Worm (Caenorhabditis elegans) whole organism, late embryonic: ENCODE measurements around the gene F47C12.7.

Experiments
- C08G9.2 ChIP-seq: sonication (generic microtip); optimal IDR thresholded peaks from 2 replicates; lab custom pipeline; 2016; ENCODE audit warnings: mild to moderate bottlenecking, missing genetic modification characterization, moderate library complexity, missing compliant biosample characterization
- C38D4.7 ChIP-seq: fragments of 200-800 bp; sonication (Bioruptor generic); optimal IDR thresholded peaks from 2 replicates; lab custom pipeline; 2018; ENCODE audit warnings: mild to moderate bottlenecking, missing genetic modification characterization, moderate library complexity, missing compliant biosample characterization
- K02D7.2 ChIP-seq: sonication (generic microtip); optimal IDR thresholded peaks from 2 replicates; lab custom pipeline; 2017; ENCODE audit warnings: mild to moderate bottlenecking, missing genetic modification characterization, missing compliant biosample characterization
- K09A11.1 ChIP-seq: sonication (generic microtip); optimal IDR thresholded peaks from 2 replicates; lab custom pipeline; 2017; ENCODE audit warnings: antibody characterized with exemption, mild to moderate bottlenecking, missing genetic modification characterization, missing compliant biosample characterization; ENCODE audit not compliant: insufficient read depth
- T23F11.4 ChIP-seq: fragments of 200-800 bp; sonication (Bioruptor generic); optimal IDR thresholded peaks from 2 replicates; lab custom pipeline; 2018; ENCODE audit warnings: mild to moderate bottlenecking, missing genetic modification characterization, missing compliant biosample characterization
- Y22D7AL.16 ChIP-seq: sonication (generic microtip); optimal IDR thresholded peaks from 2 replicates; lab custom pipeline; 2016; ENCODE audit warnings: missing genetic modification characterization, missing compliant biosample characterization
- ahr-1 ChIP-seq: sonication (generic microtip); optimal IDR thresholded peaks from 2 replicates; lab custom pipeline; 2016; ENCODE audit warnings: missing genetic modification characterization, missing compliant biosample characterization
- ama-1 ChIP-seq: fragments of 150-350 bp; optimal IDR thresholded peaks from 2 replicates; lab custom pipeline; 2014
- ceh-18 ChIP-seq: sonication (generic microtip); optimal IDR thresholded peaks from 2 replicates; lab custom pipeline; 2016; ENCODE audit warnings: missing genetic modification characterization, missing compliant biosample characterization
- ceh-19 ChIP-seq: fragments of 200-800 bp; sonication (Bioruptor generic); optimal IDR thresholded peaks from 2 replicates; lab custom pipeline; 2018; ENCODE audit warnings: mild to moderate bottlenecking, missing genetic modification characterization, missing compliant biosample characterization
- ceh-2 ChIP-seq: sonication (generic microtip); optimal IDR thresholded peaks from 2 replicates; lab custom pipeline; 2016; ENCODE audit warnings: missing genotype, missing genetic modification characterization, missing compliant biosample characterization
- ceh-22 ChIP-seq: sonication (generic microtip); optimal IDR thresholded peaks from 2 replicates; lab custom pipeline; 2017; ENCODE audit warnings: missing biosample characterization, missing genetic modification characterization
- ceh-34 ChIP-seq: sonication (generic microtip); optimal IDR thresholded peaks from 2 replicates; lab custom pipeline; 2016; ENCODE audit warnings: mild to moderate bottlenecking, missing genetic modification characterization, missing compliant biosample characterization
- ceh-45 ChIP-seq: fragments of 200-800 bp; sonication (Bioruptor generic); IDR thresholded peaks from 2 replicates; pipeline ENCODE4 v1.3.6; 2022; ENCODE audit warnings: missing genetic modification reagents, missing genetic modification characterization, missing compliant biosample characterization
- ceh-48 ChIP-seq: sonication (generic microtip); optimal IDR thresholded peaks from 2 replicates; lab custom pipeline; 2016; ENCODE audit warnings: missing genetic modification characterization, inconsistent platforms, missing compliant biosample characterization
- ceh-6 ChIP-seq: fragments of 200-800 bp; sonication (Bioruptor generic); optimal IDR thresholded peaks from 2 replicates; lab custom pipeline; 2018; ENCODE audit warnings: mild to moderate bottlenecking, missing genetic modification characterization, missing compliant biosample characterization
- ceh-9 ChIP-seq: sonication (generic microtip); optimal IDR thresholded peaks from 2 replicates; lab custom pipeline; 2016; ENCODE audit warnings: mild to moderate bottlenecking, missing genetic modification characterization, inconsistent platforms, missing compliant biosample characterization
- dmd-4 ChIP-seq: sonication (generic microtip); optimal IDR thresholded peaks from 2 replicates; lab custom pipeline; 2016; ENCODE audit warnings: borderline replicate concordance, missing genetic modification characterization, missing compliant biosample characterization
- elt-2 ChIP-seq: sonication (generic microtip); optimal IDR thresholded peaks from 2 replicates; lab custom pipeline; 2016; ENCODE audit warnings: missing genetic modification reagents, missing genetic modification characterization, missing compliant biosample characterization
- eyg-1 ChIP-seq: sonication (generic microtip); optimal IDR thresholded peaks from 2 replicates; lab custom pipeline; 2016; ENCODE audit warnings: missing genotype, missing genetic modification characterization, missing compliant biosample characterization
- fax-1 ChIP-seq: sonication (generic microtip); optimal IDR thresholded peaks from 2 replicates; lab custom pipeline; 2016; ENCODE audit warnings: missing genotype, missing genetic modification characterization, missing compliant biosample characterization
- fkh-10 ChIP-seq: fragments of 150-350 bp; optimal IDR thresholded peaks from 2 replicates; lab custom pipeline; 2014; ENCODE audit warnings: missing biosample characterization, missing genetic modification reagents, missing genetic modification characterization
- fkh-6 ChIP-seq: sonication (generic microtip); optimal IDR thresholded peaks from 2 replicates; lab custom pipeline; 2016; ENCODE audit warnings: missing genetic modification characterization, missing compliant biosample characterization
- gmeb-2 ChIP-seq: sonication (generic microtip); optimal IDR thresholded peaks from 2 replicates; lab custom pipeline; 2016; ENCODE audit warnings: missing genetic modification characterization, inconsistent platforms, missing compliant biosample characterization
- hlh-13 ChIP-seq: fragments of 200-800 bp; sonication (Bioruptor generic); optimal IDR thresholded peaks from 2 replicates; lab custom pipeline; 2018; ENCODE audit warnings: mild to moderate bottlenecking, missing genetic modification characterization, missing compliant biosample characterization
- lim-6 ChIP-seq: sonication (generic microtip); optimal IDR thresholded peaks from 2 replicates; lab custom pipeline; 2016; ENCODE audit warnings: missing genetic modification characterization, missing compliant biosample characterization
- madf-2 ChIP-seq: sonication (generic microtip); optimal IDR thresholded peaks from 2 replicates; lab custom pipeline; 2017; ENCODE audit warnings: missing genetic modification characterization, missing compliant biosample characterization
- mec-3 ChIP-seq: sonication (generic microtip); optimal IDR thresholded peaks from 2 replicates; lab custom pipeline; 2016; ENCODE audit warnings: borderline replicate concordance, missing genetic modification characterization, missing compliant biosample characterization
- nfya-1 ChIP-seq: sonication (generic microtip); optimal IDR thresholded peaks from 2 replicates; lab custom pipeline; 2017; ENCODE audit warnings: missing genetic modification characterization, mild to moderate bottlenecking, missing compliant biosample characterization, antibody characterized with exemption, moderate library complexity
- nhr-11 ChIP-seq: fragments of 150-350 bp; optimal IDR thresholded peaks from 2 replicates; lab custom pipeline; 2014; ENCODE audit warnings: missing biosample characterization, missing genetic modification characterization
- nhr-232 ChIP-seq: sonication (generic microtip); optimal IDR thresholded peaks from 2 replicates; lab custom pipeline; 2016; ENCODE audit warnings: missing genetic modification characterization, missing compliant biosample characterization
- npax-4 ChIP-seq: sonication (generic microtip); optimal IDR thresholded peaks from 2 replicates; lab custom pipeline; 2016; ENCODE audit warnings: missing genetic modification characterization, missing compliant biosample characterization
- odd-2 ChIP-seq: sonication (generic microtip); optimal IDR thresholded peaks from 2 replicates; lab custom pipeline; 2017; ENCODE audit warnings: antibody characterized with exemption, mild to moderate bottlenecking, missing genetic modification characterization, missing compliant biosample characterization
- pat-9 ChIP-seq: fragments of 200-800 bp; sonication (Bioruptor generic); optimal IDR thresholded peaks from 2 replicates; lab custom pipeline; 2018; ENCODE audit warnings: mild to moderate bottlenecking, missing genetic modification characterization, moderate library complexity, missing compliant biosample characterization
- pax-1 ChIP-seq: fragments of 150-350 bp; optimal IDR thresholded peaks from 2 replicates; lab custom pipeline; 2014; ENCODE audit warnings: missing biosample characterization, missing genetic modification characterization
- pha-4 ChIP-seq: fragments of 150-350 bp; optimal IDR thresholded peaks from 2 replicates; lab custom pipeline; 2018; ENCODE audit warnings: missing biosample characterization, missing genetic modification reagents, missing genetic modification characterization
- pqm-1 ChIP-seq: sonication (generic microtip); optimal IDR thresholded peaks from 2 replicates; lab custom pipeline; 2016; ENCODE audit warnings: missing genetic modification characterization, missing compliant biosample characterization
- pros-1 ChIP-seq: fragments of 150-350 bp; optimal IDR thresholded peaks from 2 replicates; lab custom pipeline; 2014; ENCODE audit warnings: missing biosample characterization, missing genetic modification reagents, missing genetic modification characterization
- rnt-1 ChIP-seq: sonication (generic microtip); optimal IDR thresholded peaks from 2 replicates; lab custom pipeline; 2016; ENCODE audit warnings: missing genetic modification characterization, missing compliant biosample characterization
- sox-4 ChIP-seq: sonication (generic microtip); optimal IDR thresholded peaks from 2 replicates; lab custom pipeline; 2017; ENCODE audit warnings: mild to moderate bottlenecking, missing genetic modification characterization, inconsistent platforms, missing compliant biosample characterization
- syd-9 ChIP-seq: sonication (generic microtip); optimal IDR thresholded peaks from 2 replicates; lab custom pipeline; 2016; ENCODE audit warnings: mild to moderate bottlenecking, missing genetic modification characterization, moderate library complexity, missing compliant biosample characterization
- tbx-2 ChIP-seq: sonication (generic microtip); optimal IDR thresholded peaks from 2 replicates; lab custom pipeline; 2016; ENCODE audit warnings: missing genetic modification characterization, missing compliant biosample characterization
- tbx-7 ChIP-seq: sonication (generic microtip); optimal IDR thresholded peaks from 2 replicates; lab custom pipeline; 2016; ENCODE audit warnings: missing genotype, missing genetic modification characterization, missing compliant biosample characterization
- unc-3 ChIP-seq, 2 experiments: fragments of 200-800 bp in 1 of 2; sonication (Bioruptor generic) in 1 of 2; sonication (generic microtip) in 1 of 2; conservative IDR thresholded peaks in 1 of 2; optimal IDR thresholded peaks in 1 of 2; 2 replicates each; pipeline versions ENCODE4 v1.3.6 to Lab custom; 2016 to 2022; ENCODE audit warnings: missing compliant biosample characterization in 2 of 2, missing genetic modification characterization in 2 of 2, missing genetic modification reagents in 1 of 2
- unc-42 ChIP-seq: sonication (generic microtip); optimal IDR thresholded peaks from 2 replicates; lab custom pipeline; 2016; ENCODE audit warnings: missing genotype, missing genetic modification characterization, missing compliant biosample characterization
- unc-55 ChIP-seq: sonication (generic microtip); optimal IDR thresholded peaks from 2 replicates; lab custom pipeline; 2017; ENCODE audit warnings: missing biosample characterization, missing genetic modification reagents, missing genetic modification characterization
- unc-86 ChIP-seq: sonication (generic microtip); optimal IDR thresholded peaks from 2 replicates; lab custom pipeline; 2016; ENCODE audit warnings: missing genetic modification characterization, missing compliant biosample characterization
- zip-5 ChIP-seq: sonication (generic microtip); optimal IDR thresholded peaks from 2 replicates; lab custom pipeline; 2016; ENCODE audit warnings: missing genetic modification characterization, missing compliant biosample characterization
- ztf-16 ChIP-seq: sonication (generic microtip); optimal IDR thresholded peaks from 2 replicates; lab custom pipeline; 2017; ENCODE audit warnings: missing genetic modification characterization, missing compliant biosample characterization

The F47C12.7 gene

ce11 chrIV:4021847-4022780 lies 26.8 kb upstream of the F47C12.7 start:
- TF ChIP-seq unc-42 (tag; lab: Kevin White, UChicago) (peak; percentile 8), pha-4 (tag; lab: Kevin White, UChicago) (no peak)

DNA sequence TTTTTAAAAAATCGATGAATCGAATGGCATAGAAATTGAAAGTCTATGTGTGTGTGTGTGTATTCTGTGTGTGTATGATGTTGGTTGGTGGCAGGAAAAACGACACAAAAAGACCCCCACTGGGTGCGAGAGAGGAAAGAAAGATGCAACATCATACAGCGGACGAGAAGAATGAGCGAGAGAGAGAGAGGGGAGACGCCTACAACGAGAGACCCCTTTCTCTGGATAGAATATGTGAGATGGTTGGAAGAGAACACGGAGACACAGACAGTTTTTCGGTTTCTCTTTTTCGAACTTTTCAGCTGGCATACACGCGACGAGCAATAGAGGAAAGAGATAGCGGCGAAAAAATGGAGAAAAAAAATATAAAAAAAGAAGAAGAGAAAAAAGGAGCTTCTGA lies 24.6 kb upstream of the F47C12.7 start:
- TF ChIP-seq npax-4 (tag; lab: Kevin White, UChicago) (no peak), elt-2 (tag; lab: Kevin White, UChicago) (peak; percentile 11), ceh-48 (tag; lab: Kevin White, UChicago) (no peak), nfya-1 (peak; percentile 87), Y22D7AL.16 (tag; lab: Kevin White, UChicago) (no peak), fax-1 (tag; lab: Kevin White, UChicago) (no peak), unc-3 (GFP tag; conservative IDR thresholded peaks at IDR 0.05; lab: Robert Waterston, UW) (no peak), unc-3 (tag; optimal IDR thresholded peaks at IDR 0.05; lab: Kevin White, UChicago) (no peak), ceh-34 (tag; lab: Kevin White, UChicago) (peak; percentile 68), odd-2 (no peak), fkh-10 (GFP tag; lab: Kevin White, UChicago) (no peak), K02D7.2 (tag; lab: Kevin White, UChicago) (no peak), ceh-22 (tag; lab: Kevin White, UChicago) (no peak), fkh-6 (no peak), ceh-19 (GFP tag; lab: Kevin White, UChicago) (no peak), ceh-18 (peak; percentile 86), tbx-7 (tag; lab: Kevin White, UChicago) (no peak), dmd-4 (tag; lab: Kevin White, UChicago) (no peak), eyg-1 (tag; lab: Kevin White, UChicago) (no peak), ceh-9 (tag; lab: Kevin White, UChicago) (no peak), unc-42 (tag; lab: Kevin White, UChicago) (no peak), zip-5 (tag; lab: Kevin White, UChicago) (no peak), pros-1 (no peak), nhr-11 (tag; lab: Kevin White, UChicago) (no peak), ceh-6 (GFP tag; lab: Kevin White, UChicago) (no peak), ceh-45 (GFP tag; lab: Robert Waterston, UW) (no peak), rnt-1 (tag; lab: Kevin White, UChicago) (no peak), sox-4 (no peak), madf-2 (no peak), syd-9 (tag; lab: Kevin White, UChicago) (no peak), gmeb-2 (no peak), ahr-1 (tag; lab: Kevin White, UChicago) (no peak), mec-3 (tag; lab: Kevin White, UChicago) (no peak), pqm-1 (tag; lab: Kevin White, UChicago) (peak; percentile 9), C08G9.2 (no peak), T23F11.4 (GFP tag; lab: Kevin White, UChicago) (no peak), ama-1 (lab: Kevin White, UChicago) (no peak), ztf-16 (tag; lab: Kevin White, UChicago) (no peak), ceh-2 (no peak), unc-55 (GFP tag; lab: Kevin White, UChicago) (peak; percentile 47), tbx-2 (tag; lab: Kevin White, UChicago) (peak; percentile 52), pax-1 (no peak), nhr-232 (tag; lab: Kevin White, UChicago) (peak; percentile 8), hlh-13 (no peak), pat-9 (no peak), C38D4.7 (no peak), lim-6 (tag; lab: Kevin White, UChicago) (no peak), unc-86 (no peak), K09A11.1 (tag; lab: Kevin White, UChicago) (no peak)
